Worm (Caenorhabditis elegans) whole organism, young adult: ENCODE results near the gene srw-33.

Experiments used
- F55B11.4 ChIP-seq: sonication (generic microtip); optimal IDR thresholded peaks from 2 replicates; lab custom pipeline; 2016; ENCODE audit warnings: missing compliant biosample characterization, missing genetic modification characterization, borderline replicate concordance; ENCODE audit not compliant: insufficient read depth
- F57A8.1 ChIP-seq: fragments of 200-800 bp; sonication (Bioruptor generic); optimal IDR thresholded peaks from 2 replicates; lab custom pipeline; 2018; ENCODE audit warnings: mild to moderate bottlenecking, missing genetic modification characterization, moderate library complexity, missing compliant biosample characterization
- Y56A3A.18 ChIP-seq: fragments of 200-800 bp; sonication (Bioruptor generic); IDR thresholded peaks from 2 replicates; pipeline ENCODE4 v1.3.6; 2022; ENCODE audit warnings: missing genetic modification reagents, missing genetic modification characterization, missing compliant biosample characterization
- aptf-2 ChIP-seq: fragments of 200-800 bp; sonication (Bioruptor generic); conservative IDR thresholded peaks from 2 replicates; pipeline ENCODE4 v1.3.6; 2022; ENCODE audit warnings: missing genetic modification reagents, missing genetic modification characterization, missing compliant biosample characterization
- athp-1 ChIP-seq: sonication (generic microtip); optimal IDR thresholded peaks from 2 replicates; lab custom pipeline; 2017; ENCODE audit warnings: mild to moderate bottlenecking, missing genetic modification characterization, missing compliant biosample characterization
- attf-3 ChIP-seq: fragments of 200-800 bp; sonication (Bioruptor generic); conservative IDR thresholded peaks from 2 replicates; pipeline ENCODE4 v1.3.6; 2022; ENCODE audit warnings: missing genetic modification reagents, missing genetic modification characterization, missing compliant biosample characterization
- bed-1 ChIP-seq: fragments of 200-800 bp; sonication (Bioruptor generic); IDR thresholded peaks from 2 replicates; pipeline ENCODE4 v1.3.6; 2022; ENCODE audit warnings: missing genetic modification reagents, missing genetic modification characterization, missing compliant biosample characterization
- cebp-1 ChIP-seq, 2 experiments: fragments of 200-800 bp in 1 of 2; sonication (Bioruptor generic) in 1 of 2; sonication (generic microtip) in 1 of 2; IDR thresholded peaks in 1 of 2; optimal IDR thresholded peaks in 1 of 2; 2 replicates each; pipeline versions ENCODE4 v1.3.6 to Lab custom; 2017 to 2022; ENCODE audit warnings: missing compliant biosample characterization in 2 of 2, missing genetic modification characterization in 2 of 2, mild to moderate bottlenecking in 1 of 2, missing genetic modification reagents in 1 of 2, moderate library complexity in 1 of 2
- cebp-2 ChIP-seq: fragments of 200-800 bp; sonication (Bioruptor generic); IDR thresholded peaks from 2 replicates; pipeline ENCODE4 v1.3.6; 2022; ENCODE audit warnings: missing genetic modification characterization, missing compliant biosample characterization
- dpl-1 ChIP-seq: fragments of 150-350 bp; optimal IDR thresholded peaks from 2 replicates; lab custom pipeline; 2014; ENCODE audit warnings: missing biosample characterization, missing genetic modification reagents, missing genetic modification characterization
- egl-18 ChIP-seq: fragments of 200-800 bp; sonication (Bioruptor generic); IDR thresholded peaks from 2 replicates; pipeline ENCODE4 v1.3.6; 2022; ENCODE audit warnings: missing genetic modification reagents, missing genetic modification characterization, missing compliant biosample characterization
- ets-4 ChIP-seq: fragments of 200-800 bp; sonication (Bioruptor generic); optimal IDR thresholded peaks from 2 replicates; lab custom pipeline; 2018; ENCODE audit warnings: mild to moderate bottlenecking, missing genetic modification characterization, missing compliant biosample characterization
- hlh-12 ChIP-seq: sonication (generic microtip); optimal IDR thresholded peaks from 2 replicates; lab custom pipeline; 2016; ENCODE audit warnings: missing genetic modification characterization, missing compliant biosample characterization
- hlh-26 ChIP-seq: fragments of 200-800 bp; sonication (Bioruptor generic); conservative IDR thresholded peaks from 2 replicates; pipeline ENCODE4 v1.3.6; 2022; ENCODE audit warnings: missing genetic modification reagents, missing genetic modification characterization, missing compliant biosample characterization
- hsf-1 ChIP-seq: fragments of 200-800 bp; sonication (Bioruptor generic); IDR thresholded peaks from 2 replicates; pipeline ENCODE4 v1.3.6; 2022; ENCODE audit warnings: missing genetic modification reagents, missing genetic modification characterization, missing compliant biosample characterization
- lag-1 ChIP-seq: fragments of 200-800 bp; sonication (Bioruptor generic); IDR thresholded peaks from 2 replicates; pipeline ENCODE4 v1.3.6; 2022; ENCODE audit warnings: missing genetic modification reagents, missing genetic modification characterization, missing compliant biosample characterization
- let-607 ChIP-seq, 2 experiments: fragments of 200-800 bp in 1 of 2; sonication (Bioruptor generic) in 1 of 2; sonication (generic microtip) in 1 of 2; optimal IDR thresholded peaks; 2 replicates each; lab custom pipeline; 2016 to 2018; ENCODE audit warnings: mild to moderate bottlenecking in 2 of 2, missing compliant biosample characterization in 2 of 2, missing genetic modification characterization in 2 of 2, moderate library complexity in 2 of 2, missing genotype in 1 of 2
- lsy-27 ChIP-seq: sonication (generic microtip); optimal IDR thresholded peaks from 2 replicates; lab custom pipeline; 2017; ENCODE audit warnings: missing genetic modification characterization, mild to moderate bottlenecking, missing compliant biosample characterization, antibody characterized with exemption, missing genotype, borderline replicate concordance; ENCODE audit not compliant: insufficient read depth
- madf-10 ChIP-seq: sonication (generic microtip); optimal IDR thresholded peaks from 2 replicates; lab custom pipeline; 2016; ENCODE audit warnings: mild to moderate bottlenecking, missing genetic modification characterization, missing compliant biosample characterization
- madf-8 ChIP-seq: fragments of 200-800 bp; sonication (Bioruptor generic); conservative IDR thresholded peaks from 2 replicates; pipeline ENCODE4 v1.3.6; 2022; ENCODE audit warnings: missing genetic modification reagents, missing genetic modification characterization, missing compliant biosample characterization
- mcd-1 ChIP-seq: fragments of 200-800 bp; sonication (Bioruptor generic); IDR thresholded peaks from 2 replicates; pipeline ENCODE4 v1.3.6; 2022; ENCODE audit warnings: missing genetic modification reagents, missing genetic modification characterization, missing compliant biosample characterization
- nfya-2 ChIP-seq: fragments of 200-800 bp; sonication (Bioruptor generic); IDR thresholded peaks from 2 replicates; pipeline ENCODE4 v1.3.6; 2022; ENCODE audit warnings: missing genetic modification reagents, missing genetic modification characterization, missing compliant biosample characterization
- nfyb-1 ChIP-seq: fragments of 200-800 bp; sonication (Bioruptor generic); IDR thresholded peaks from 2 replicates; pipeline ENCODE4 v1.3.6; 2022; ENCODE audit warnings: missing genetic modification reagents, missing genetic modification characterization, missing compliant biosample characterization
- nhr-120 ChIP-seq: fragments of 200-800 bp; sonication (Bioruptor generic); IDR thresholded peaks from 2 replicates; pipeline ENCODE4 v1.3.6; 2022; ENCODE audit warnings: missing genetic modification characterization, missing compliant biosample characterization
- nhr-80 ChIP-seq: sonication (generic microtip); optimal IDR thresholded peaks from 2 replicates; lab custom pipeline; 2016; ENCODE audit warnings: missing genetic modification characterization, missing compliant biosample characterization
- snpc-1.1 ChIP-seq: sonication (generic microtip); optimal IDR thresholded peaks from 2 replicates; lab custom pipeline; 2017; ENCODE audit warnings: missing genetic modification characterization, mild to moderate bottlenecking, missing compliant biosample characterization, antibody characterized with exemption, moderate library complexity, missing genotype, missing genetic modification reagents; ENCODE audit not compliant: insufficient read depth
- snpc-1.3 ChIP-seq: sonication (generic microtip); optimal IDR thresholded peaks from 2 replicates; lab custom pipeline; 2017; ENCODE audit warnings: missing genetic modification characterization, mild to moderate bottlenecking, missing compliant biosample characterization, antibody characterized with exemption, moderate library complexity, missing genotype, missing genetic modification reagents; ENCODE audit not compliant: insufficient read depth
- snpc-3.4 ChIP-seq: sonication (generic microtip); optimal IDR thresholded peaks from 2 replicates; lab custom pipeline; 2017; ENCODE audit warnings: missing genetic modification characterization, mild to moderate bottlenecking, missing compliant biosample characterization, antibody characterized with exemption, moderate library complexity, missing genotype, missing genetic modification reagents
- somi-1 ChIP-seq: fragments of 200-800 bp; sonication (Bioruptor generic); optimal IDR thresholded peaks from 2 replicates; lab custom pipeline; 2018; ENCODE audit warnings: mild to moderate bottlenecking, missing genetic modification characterization, missing compliant biosample characterization
- tbp1 ChIP-seq: fragments of 200-800 bp; sonication (Bioruptor generic); optimal IDR thresholded peaks from 2 replicates; lab custom pipeline; 2018; ENCODE audit warnings: mild to moderate bottlenecking, missing genetic modification characterization, missing compliant biosample characterization
- unc-130 ChIP-seq: sonication (generic microtip); optimal IDR thresholded peaks from 2 replicates; lab custom pipeline; 2016; ENCODE audit warnings: missing genetic modification reagents, missing genetic modification characterization, missing compliant biosample characterization
- ztf-26 ChIP-seq: sonication (generic microtip); optimal IDR thresholded peaks from 2 replicates; lab custom pipeline; 2017; ENCODE audit warnings: missing genetic modification characterization, missing compliant biosample characterization
- ztf-6 ChIP-seq: fragments of 200-800 bp; sonication (Bioruptor generic); IDR thresholded peaks from 2 replicates; pipeline ENCODE4 v1.3.6; 2022; ENCODE audit warnings: missing genetic modification reagents, missing genetic modification characterization, missing compliant biosample characterization

srw-33 gene

ce11 chrV:15442384-15442783 lies 8.9 kb downstream of the srw-33 start:
- no peak for TF ChIP-seq tbp1
- no peak for TF ChIP-seq snpc-3.4 (tag; lab: Kevin White, UChicago)
- TF ChIP-seq cebp-2 (GFP tag; lab: Robert Waterston, UW) = no peak
- TF ChIP-seq hlh-12 (tag; lab: Kevin White, UChicago) = no peak
- TF ChIP-seq lag-1 (GFP tag; lab: Robert Waterston, UW) = no peak
- no peak for TF ChIP-seq athp-1 (tag; lab: Kevin White, UChicago)

ce11 chrV:15436133-15436532 lies 15.2 kb downstream of the srw-33 start:
- TF ChIP-seq nhr-80 (peak; percentile 84), madf-10 (tag; lab: Kevin White, UChicago) (no peak)

ce11 chrV:15434647-15435046 lies 16.7 kb downstream of the srw-33 start:
- no peak for TF ChIP-seq cebp-1 (GFP tag; IDR thresholded peaks at IDR 0.05; lab: Robert Waterston, UW)
- no peak for TF ChIP-seq cebp-1 (tag; optimal IDR thresholded peaks at IDR 0.05; lab: Kevin White, UChicago)
- TF ChIP-seq Y56A3A.18 = no peak
- no peak for TF ChIP-seq snpc-1.3 (tag; lab: Kevin White, UChicago)
- no peak for TF ChIP-seq nfyb-1 (GFP tag; lab: Robert Waterston, UW)
- TF ChIP-seq unc-130 (GFP tag; lab: Kevin White, UChicago) = no peak
- TF ChIP-seq hlh-12 (tag; lab: Kevin White, UChicago) = no peak
- no peak for TF ChIP-seq ztf-6 (GFP tag; lab: Robert Waterston, UW)
- TF ChIP-seq mcd-1 (GFP tag; lab: Robert Waterston, UW) = no peak
- TF ChIP-seq F57A8.1 (GFP tag; lab: Kevin White, UChicago) = no peak
- TF ChIP-seq dpl-1 (GFP tag; lab: Kevin White, UChicago) = no peak
- TF ChIP-seq hlh-26 = no peak
- no peak for TF ChIP-seq ets-4
- TF ChIP-seq, all 124 proteins: peak for 0

- TF ChIP-seq madf-8 (peak; percentile 38; the same call in 1 of the 2 replicates), egl-18 (peak; percentile 72; the same call in 1 of the 2 replicates), aptf-2 (GFP tag; lab: Robert Waterston, UW) (peak; percentile 18; the same call in 1 of the 2 replicates), cebp-2 (GFP tag; lab: Robert Waterston, UW) (0 out of 2 replicates have a peak, but pooled peaks have one; percentile 57), hsf-1 (GFP tag; lab: Robert Waterston, UW) (peak; percentile 35; the same call in 1 of the 2 replicates), nhr-120 (GFP tag; lab: Robert Waterston, UW) (peak; percentile 88; the same call in 1 of the 2 replicates)
These were observed 17.7 kb downstream of the srw-33 start for ce11 chrV:15433654-15434053.

- TF ChIP-seq nfya-2 (GFP tag; lab: Robert Waterston, UW) (no peak), ztf-26 (no peak), let-607 (tag; optimal IDR thresholded peaks at IDR 0.05; lab: Kevin White, UChicago) (no peak), somi-1 (GFP tag; lab: Kevin White, UChicago) (no peak)
These were observed 18.9 kb downstream of the srw-33 start, which contains the start of gene T26H5.8 for ce11 chrV:15432457-15432856. Gene T26H5.8 (minus strand): TSS chrV:15432726.

ce11 chrV:15431322-15432052 lies 19.8 kb downstream of the srw-33 start:
- TF ChIP-seq F55B11.4 (tag; lab: Kevin White, UChicago) (peak; percentile 20), nfya-2 (GFP tag; lab: Robert Waterston, UW) (0 out of 2 replicates have a peak, but pooled peaks have one; percentile 35), attf-3 (GFP tag; lab: Robert Waterston, UW) (0 out of 2 replicates have a peak, but pooled peaks have one; percentile 14), lsy-27 (tag; lab: Kevin White, UChicago) (no peak), let-607 (tag; optimal IDR thresholded peaks at IDR 0.05; lab: Kevin White, UChicago) (no peak), bed-1 (GFP tag; lab: Robert Waterston, UW) (0 out of 2 replicates have a peak, but pooled peaks have one; percentile 12), snpc-3.4 (tag; lab: Kevin White, UChicago) (no peak), dpl-1 (GFP tag; lab: Kevin White, UChicago) (no peak), snpc-1.1 (tag; lab: Kevin White, UChicago) (no peak), aptf-2 (GFP tag; lab: Robert Waterston, UW) (0 out of 2 replicates have a peak, but pooled peaks have one; percentile 61), ztf-6 (GFP tag; lab: Robert Waterston, UW) (peak; percentile 63; the same call in 1 of the 2 replicates), lag-1 (GFP tag; lab: Robert Waterston, UW) (0 out of 2 replicates have a peak, but pooled peaks have one; percentile 66)
- TF ChIP-seq, all 124 proteins: peak for 7
